Fruit fly (Drosophila melanogaster): ENCODE results near the gene CG31473.

Gene CG31473

DNA sequence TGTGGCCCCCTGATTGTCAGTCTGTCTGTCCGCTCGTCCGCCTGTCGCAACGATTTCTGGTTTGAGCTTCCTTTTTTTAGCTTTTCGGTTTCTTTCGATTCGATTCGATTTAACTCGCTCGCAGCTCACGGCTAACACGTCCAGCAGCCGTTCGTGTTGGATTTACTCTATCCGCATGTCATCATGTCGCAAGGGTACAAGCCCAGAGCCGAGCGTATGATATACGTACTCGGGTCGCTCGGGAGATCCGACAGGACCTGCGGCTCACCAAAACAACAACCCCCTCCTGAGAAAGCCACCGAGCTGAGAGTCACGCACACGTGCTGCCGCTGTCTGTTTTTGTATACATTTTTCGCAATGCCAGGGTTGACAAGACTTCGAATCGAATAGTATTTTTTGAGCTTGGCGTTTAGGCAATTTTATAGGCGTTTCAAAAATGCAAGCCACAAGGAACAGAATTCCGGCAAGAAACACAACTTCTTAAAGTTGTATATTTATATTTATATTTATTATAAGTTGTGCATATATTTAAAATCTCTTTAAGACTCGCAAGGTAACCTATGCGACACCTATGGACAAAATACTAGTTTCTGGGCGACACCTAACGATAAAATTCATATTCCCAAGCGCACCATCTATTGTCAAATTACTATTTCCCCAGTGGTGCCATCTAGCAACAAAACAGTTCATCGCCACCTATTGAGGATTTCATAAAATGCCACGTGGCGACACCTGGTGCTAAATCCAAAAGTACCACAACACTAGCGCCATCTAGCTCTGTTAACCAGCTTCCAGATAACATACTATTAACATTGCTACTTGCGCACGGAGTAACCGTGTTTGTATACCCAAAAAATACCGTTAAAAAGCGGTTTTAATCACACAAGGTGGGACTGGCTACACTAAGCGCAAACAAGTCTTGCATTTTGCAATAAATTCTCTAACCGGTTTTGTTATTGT, 1.7 kb upstream of the CG31473 start, which contains the start of the genes CG2993 and sgll:
Gene CG2993 (minus strand): TSS at position 353 of the 960 bp plus-strand sequence.
Gene sgll (plus strand): TSS at position 871 of the 960 bp plus-strand sequence.
- TF ChIP-seq Sp1 (GFP tag; optimal IDR thresholded peaks at IDR 0.05) (peak; percentile 25), dl (GFP tag; optimal IDR thresholded peaks at IDR 0.05; ENCODE audit: insufficient read depth in 1 of 2, partially characterized antibody in 2 of 2) (no peak), Hr83 (GFP tag; optimal IDR thresholded peaks at IDR 0.05; ENCODE audit: poor library complexity, severe bottlenecking) (peak; percentile 97), CG32264 (GFP tag; optimal IDR thresholded peaks at IDR 0.05) (peak; percentile 29), br (GFP tag; optimal IDR thresholded peaks at IDR 0.05) (peak; percentile 89), jim (GFP tag; optimal IDR thresholded peaks at IDR 0.05) (peak; percentile 80), N (GFP tag; optimal IDR thresholded peaks at IDR 0.05) (no peak), dsf (GFP tag; optimal IDR thresholded peaks at IDR 0.05; ENCODE audit: borderline replicate concordance) (peak; percentile 57), Mio (GFP tag; optimal IDR thresholded peaks at IDR 0.05) (peak; percentile 73), Jra (GFP tag; optimal IDR thresholded peaks at IDR 0.05) (peak; percentile 82), OdsH (GFP tag; optimal IDR thresholded peaks at IDR 0.05) (peak; percentile 94), brk (GFP tag; optimal IDR thresholded peaks at IDR 0.05) (peak; percentile 50), woc (GFP tag; optimal IDR thresholded peaks at IDR 0.05) (peak; percentile 6), psq (GFP tag; optimal IDR thresholded peaks at IDR 0.05) (peak; percentile 86), Hr78 (GFP tag; optimal IDR thresholded peaks at IDR 0.05) (no peak), Myc (optimal IDR thresholded peaks at IDR 0.05) (peak; percentile 95), pan (optimal IDR thresholded peaks at IDR 0.05) (no peak), GATAd (GFP tag; optimal IDR thresholded peaks at IDR 0.05) (peak; percentile 73), Hnf4 (GFP tag; optimal IDR thresholded peaks at IDR 0.05) (peak; percentile 95), ey (GFP tag; optimal IDR thresholded peaks at IDR 0.05) (peak; percentile 91), sage (GFP tag; optimal IDR thresholded peaks at IDR 0.05) (peak; percentile 1), CrebA (GFP tag; optimal IDR thresholded peaks at IDR 0.05; ENCODE audit: borderline replicate concordance) (peak; percentile 17), rgr (GFP tag; optimal IDR thresholded peaks at IDR 0.05) (peak; percentile 94), usp (GFP tag; optimal IDR thresholded peaks at IDR 0.05) (no peak), CG9705 (GFP tag; optimal IDR thresholded peaks at IDR 0.05) (peak; percentile 79), Rel (GFP tag; optimal IDR thresholded peaks at IDR 0.05) (no peak), Rel (tag; optimal IDR thresholded peaks at IDR 0.05) (no peak), fru (GFP tag; optimal IDR thresholded peaks at IDR 0.05) (peak; percentile 90), tai (GFP tag; optimal IDR thresholded peaks at IDR 0.05) (peak; percentile 96), HLH106 (tag; optimal IDR thresholded peaks at IDR 0.05) (peak; percentile 86), Abd-B (GFP tag; optimal IDR thresholded peaks at IDR 0.05) (no peak), dmrt93B (GFP tag; optimal IDR thresholded peaks at IDR 0.05) (peak; percentile 79), Dif (GFP tag; optimal IDR thresholded peaks at IDR 0.05; ENCODE audit: partially characterized antibody) (no peak), h (GFP tag; optimal IDR thresholded peaks at IDR 0.05) (peak; percentile 91), sv (GFP tag; optimal IDR thresholded peaks at IDR 0.05) (peak; percentile 80), Dfd (GFP tag; optimal IDR thresholded peaks at IDR 0.05) (no peak), lola (GFP tag; optimal IDR thresholded peaks at IDR 0.05) (no peak), foxo (GFP tag; optimal IDR thresholded peaks at IDR 0.05) (peak in 1 of 2 experiments; percentile 96), Vsx2 (GFP tag; optimal IDR thresholded peaks at IDR 0.05; ENCODE audit: partially characterized antibody) (no peak)

DNA sequence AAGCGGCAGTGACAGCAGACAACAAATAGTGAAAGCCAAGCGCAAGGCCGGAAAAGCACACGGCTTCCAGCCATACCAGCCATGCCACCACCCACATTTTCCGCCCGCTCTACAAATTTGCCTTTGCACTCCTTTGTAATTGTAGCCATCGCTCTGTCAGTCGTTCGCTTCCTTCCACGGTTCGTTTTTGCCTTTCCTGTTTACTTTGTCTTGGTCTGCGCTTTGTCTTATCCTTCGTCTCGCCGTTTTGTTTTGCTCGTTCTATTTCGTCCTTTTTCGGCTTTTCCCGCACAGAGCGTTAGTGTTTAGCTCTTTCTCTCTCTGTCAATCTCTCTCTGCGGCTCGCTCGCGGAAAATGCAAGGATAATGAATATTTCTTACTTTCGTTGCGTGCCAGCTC, 1.9 kb downstream of the CG31473 start:
- TF ChIP-seq usp (GFP tag; optimal IDR thresholded peaks at IDR 0.05) = no peak
- TF ChIP-seq lola (GFP tag; optimal IDR thresholded peaks at IDR 0.05) = no peak
- TF ChIP-seq GATAd (GFP tag; optimal IDR thresholded peaks at IDR 0.05) = no peak
- TF ChIP-seq psq (GFP tag; optimal IDR thresholded peaks at IDR 0.05) = peak; percentile 55
- no peak for TF ChIP-seq Abd-B (GFP tag; optimal IDR thresholded peaks at IDR 0.05)
- TF ChIP-seq dsf (GFP tag; optimal IDR thresholded peaks at IDR 0.05; ENCODE audit: borderline replicate concordance) = no peak
- TF ChIP-seq woc (GFP tag; optimal IDR thresholded peaks at IDR 0.05) = no peak
- no peak for TF ChIP-seq brk (GFP tag; optimal IDR thresholded peaks at IDR 0.05)

Data from whole organism, wandering third instar larva.